Worm (Caenorhabditis elegans) whole organism, L4 larva: Measurements from ENCODE around the gene F31E3.12.

Experiments
- R02D3.7 ChIP-seq: fragments of 150-350 bp; sonication (generic microtip); optimal IDR thresholded peaks from 3 replicates; lab custom pipeline; 2014; ENCODE audit warnings: missing biosample characterization, missing genetic modification characterization
- T26A8.4 ChIP-seq: fragments of 200-800 bp; sonication (Bioruptor generic); IDR thresholded peaks from 2 replicates; pipeline ENCODE4 v1.3.6; 2022; ENCODE audit warnings: missing genetic modification characterization, missing compliant biosample characterization
- Y105C5A.15 ChIP-seq: fragments of 200-800 bp; sonication (Bioruptor generic); IDR thresholded peaks from 2 replicates; pipeline ENCODE4 v1.3.6; 2022; ENCODE audit warnings: missing genetic modification characterization, missing compliant biosample characterization
- Y48G9A.11 ChIP-seq: fragments of 200-800 bp; sonication (Bioruptor generic); IDR thresholded peaks from 2 replicates; pipeline ENCODE4 v1.3.6; 2022; ENCODE audit warnings: missing genetic modification reagents, missing genetic modification characterization, missing compliant biosample characterization
- Y5F2A.4 ChIP-seq: fragments of 200-800 bp; sonication (Bioruptor generic); optimal IDR thresholded peaks from 2 replicates; lab custom pipeline; 2018; ENCODE audit warnings: mild to moderate bottlenecking, missing genetic modification characterization, missing compliant biosample characterization
- ZK546.5 ChIP-seq, 2 experiments: sonication (generic microtip); optimal IDR thresholded peaks; 2 replicates each; lab custom pipeline; 2017; ENCODE audit warnings: missing biosample characterization in 2 of 2, missing genetic modification characterization in 2 of 2
- ama-1 ChIP-seq: fragments of 150-350 bp; optimal IDR thresholded peaks from 2 replicates; lab custom pipeline; 2014; ENCODE audit warnings: inconsistent platforms, mixed read lengths
- attf-4 ChIP-seq: sonication (generic microtip); optimal IDR thresholded peaks from 3 replicates; lab custom pipeline; 2017; ENCODE audit warnings: missing biosample characterization, missing genetic modification characterization
- ceh-28 ChIP-seq: fragments of 150-350 bp; optimal IDR thresholded peaks from 2 replicates; lab custom pipeline; 2014; ENCODE audit warnings: missing biosample characterization, missing genetic modification reagents, missing genetic modification characterization
- ceh-32 ChIP-seq: sonication (generic microtip); optimal IDR thresholded peaks from 2 replicates; lab custom pipeline; 2016; ENCODE audit warnings: mild to moderate bottlenecking, missing genetic modification characterization, missing compliant biosample characterization; ENCODE audit not compliant: poor library complexity
- ceh-44 ChIP-seq: fragments of 200-800 bp; sonication (Bioruptor generic); IDR thresholded peaks from 2 replicates; pipeline ENCODE4 v1.3.6; 2022; ENCODE audit warnings: missing genetic modification reagents, missing genetic modification characterization, missing compliant biosample characterization
- ces-1 ChIP-seq: fragments of 150-350 bp; sonication (generic microtip); optimal IDR thresholded peaks from 4 replicates; lab custom pipeline; 2014; ENCODE audit warnings: missing biosample characterization, missing genetic modification reagents, missing genetic modification characterization
- cey-2 ChIP-seq: sonication (generic microtip); optimal IDR thresholded peaks from 3 replicates; lab custom pipeline; 2017; ENCODE audit warnings: missing genetic modification characterization, mild to moderate bottlenecking, missing compliant biosample characterization, antibody characterized with exemption, borderline replicate concordance; ENCODE audit not compliant: insufficient read depth
- ctbp-1 ChIP-seq: fragments of 200-800 bp; sonication (Bioruptor generic); IDR thresholded peaks from 2 replicates; pipeline ENCODE4 v1.3.6; 2022; ENCODE audit warnings: missing genetic modification reagents, missing genetic modification characterization, missing compliant biosample characterization
- daf-12 ChIP-seq: fragments of 150-350 bp; optimal IDR thresholded peaks from 2 replicates; lab custom pipeline; 2014; ENCODE audit warnings: missing biosample characterization, missing genetic modification reagents, missing genetic modification characterization
- daf-16 ChIP-seq, 3 experiments: sonication (generic microtip); optimal IDR thresholded peaks; 2 replicates each; lab custom pipeline; 2016 to 2017; ENCODE audit warnings: missing genetic modification characterization in 3 of 3, missing genetic modification reagents in 3 of 3, mild to moderate bottlenecking in 2 of 3, missing compliant biosample characterization in 2 of 3, missing biosample characterization in 1 of 3, moderate library complexity in 1 of 3
- duxl-1 ChIP-seq: sonication (generic microtip); optimal IDR thresholded peaks from 2 replicates; lab custom pipeline; 2016; ENCODE audit warnings: mild to moderate bottlenecking, missing genetic modification characterization, moderate library complexity, missing compliant biosample characterization; ENCODE audit not compliant: poor library complexity
- dve-1 ChIP-seq: sonication (generic microtip); optimal IDR thresholded peaks from 2 replicates; lab custom pipeline; 2017; ENCODE audit warnings: antibody characterized with exemption, mild to moderate bottlenecking, missing genetic modification characterization, missing compliant biosample characterization; ENCODE audit not compliant: insufficient read depth
- egl-27 ChIP-seq: sonication (generic microtip); optimal IDR thresholded peaks from 3 replicates; lab custom pipeline; 2017; ENCODE audit warnings: missing biosample characterization, missing genetic modification reagents, missing genetic modification characterization
- fos-1 ChIP-seq: fragments of 150-350 bp; optimal IDR thresholded peaks from 2 replicates; lab custom pipeline; 2014; ENCODE audit warnings: missing biosample characterization, missing genetic modification characterization
- gei-8 ChIP-seq: fragments of 200-800 bp; sonication (Bioruptor generic); optimal IDR thresholded peaks from 2 replicates; lab custom pipeline; 2018; ENCODE audit warnings: mild to moderate bottlenecking, missing genetic modification characterization, missing compliant biosample characterization
- hlh-11 ChIP-seq: fragments of 200-800 bp; sonication (Bioruptor generic); optimal IDR thresholded peaks from 2 replicates; lab custom pipeline; 2018; ENCODE audit warnings: mild to moderate bottlenecking, missing genetic modification characterization, missing compliant biosample characterization
- lim-7 ChIP-seq: fragments of 200-800 bp; sonication (Bioruptor generic); IDR thresholded peaks from 2 replicates; pipeline ENCODE4 v1.3.6; 2022; ENCODE audit warnings: missing genetic modification characterization, missing compliant biosample characterization
- lin-15B ChIP-seq: fragments of 150-350 bp; sonication (generic microtip); optimal IDR thresholded peaks from 3 replicates; lab custom pipeline; 2014; ENCODE audit warnings: missing biosample characterization, missing genetic modification characterization
- lin-29 ChIP-seq: fragments of 200-800 bp; sonication (Bioruptor generic); IDR thresholded peaks from 2 replicates; pipeline ENCODE4 v1.3.6; 2022; ENCODE audit warnings: missing genetic modification reagents, missing genetic modification characterization, missing compliant biosample characterization
- lir-3 ChIP-seq: sonication (generic microtip); optimal IDR thresholded peaks from 2 replicates; lab custom pipeline; 2016; ENCODE audit warnings: mild to moderate bottlenecking, missing genetic modification characterization, missing compliant biosample characterization
- lsy-2 ChIP-seq, 2 experiments: fragments of 150-350 bp in 1 of 2; sonication (generic microtip) in 1 of 2; optimal IDR thresholded peaks; 2 replicates each; lab custom pipeline; 2014 to 2017; ENCODE audit warnings: missing biosample characterization in 2 of 2, missing genetic modification characterization in 2 of 2
- madf-5 ChIP-seq, 2 experiments: fragments of 200-800 bp; sonication (Bioruptor generic); IDR thresholded peaks; 2 replicates each; pipeline ENCODE4 v1.3.6; 2022; ENCODE audit warnings: missing compliant biosample characterization in 2 of 2, missing genetic modification characterization in 2 of 2
- mdl-1 ChIP-seq, 2 experiments: fragments of 150-350 bp in 1 of 2; sonication (generic microtip) in 1 of 2; optimal IDR thresholded peaks; 2 replicates each; lab custom pipeline; 2014 to 2017; ENCODE audit warnings: missing biosample characterization in 2 of 2, missing genetic modification characterization in 2 of 2
- mdt-29 ChIP-seq: fragments of 200-800 bp; sonication (Bioruptor generic); IDR thresholded peaks from 2 replicates; pipeline ENCODE4 v1.3.6; 2022; ENCODE audit warnings: missing genetic modification reagents, missing genetic modification characterization, missing compliant biosample characterization
- mes-2 ChIP-seq: sonication (generic microtip); optimal IDR thresholded peaks from 2 replicates; lab custom pipeline; 2016; ENCODE audit warnings: missing genotype, mild to moderate bottlenecking, missing genetic modification characterization, missing compliant biosample characterization; ENCODE audit not compliant: poor library complexity, severe bottlenecking
- mxl-3 ChIP-seq: fragments of 200-800 bp; sonication (Bioruptor generic); optimal IDR thresholded peaks from 2 replicates; lab custom pipeline; 2018; ENCODE audit warnings: mild to moderate bottlenecking, missing genetic modification characterization, missing compliant biosample characterization
- nhr-10 ChIP-seq: fragments of 150-350 bp; optimal IDR thresholded peaks from 2 replicates; lab custom pipeline; 2014; ENCODE audit warnings: missing biosample characterization, missing genetic modification characterization
- nhr-102 ChIP-seq: sonication (generic microtip); optimal IDR thresholded peaks from 2 replicates; lab custom pipeline; 2016; ENCODE audit warnings: mild to moderate bottlenecking, missing genetic modification characterization, moderate library complexity, missing compliant biosample characterization
- nhr-11 ChIP-seq: fragments of 150-350 bp; optimal IDR thresholded peaks from 2 replicates; lab custom pipeline; 2014; ENCODE audit warnings: missing biosample characterization, missing genetic modification characterization
- nhr-237 ChIP-seq: sonication (generic microtip); optimal IDR thresholded peaks from 2 replicates; lab custom pipeline; 2017; ENCODE audit warnings: missing biosample characterization, missing genetic modification characterization
- nhr-28 ChIP-seq: fragments of 150-350 bp; optimal IDR thresholded peaks from 2 replicates; lab custom pipeline; 2014; ENCODE audit warnings: missing biosample characterization, missing genetic modification characterization
- nhr-6 ChIP-seq: fragments of 150-350 bp; optimal IDR thresholded peaks from 2 replicates; lab custom pipeline; 2014; ENCODE audit warnings: missing biosample characterization, missing genetic modification characterization
- nhr-76 ChIP-seq: fragments of 150-350 bp; optimal IDR thresholded peaks from 2 replicates; lab custom pipeline; 2014; ENCODE audit warnings: missing biosample characterization, missing genetic modification characterization
- pha-4 ChIP-seq, 2 experiments: fragments of 150-350 bp in 1 of 2; fragments of 200-800 bp in 1 of 2; sonication (Bioruptor generic) in 1 of 2; IDR thresholded peaks in 1 of 2; optimal IDR thresholded peaks in 1 of 2; 2 replicates each; pipeline versions ENCODE4 v1.3.6 to Lab custom; 2014 to 2022; ENCODE audit warnings: missing genetic modification characterization in 2 of 2, missing genetic modification reagents in 2 of 2, missing biosample characterization in 1 of 2, missing compliant biosample characterization in 1 of 2
- rbr-2 ChIP-seq: sonication (generic microtip); optimal IDR thresholded peaks from 2 replicates; lab custom pipeline; 2016; ENCODE audit warnings: missing genotype, missing genetic modification characterization, missing compliant biosample characterization
- set-16 ChIP-seq: fragments of 200-800 bp; sonication (Bioruptor generic); IDR thresholded peaks from 2 replicates; pipeline ENCODE4 v1.3.6; 2022; ENCODE audit warnings: missing genetic modification reagents, missing genetic modification characterization, missing compliant biosample characterization
- spr-1 ChIP-seq: sonication (generic microtip); optimal IDR thresholded peaks from 2 replicates; lab custom pipeline; 2016; ENCODE audit warnings: mild to moderate bottlenecking, missing genetic modification characterization, missing compliant biosample characterization
- spr-3 ChIP-seq: fragments of 200-800 bp; sonication (Bioruptor generic); optimal IDR thresholded peaks from 2 replicates; lab custom pipeline; 2018; ENCODE audit warnings: mild to moderate bottlenecking, missing genetic modification characterization, missing compliant biosample characterization
- tag-97 ChIP-seq: fragments of 200-800 bp; sonication (Bioruptor generic); IDR thresholded peaks from 2 replicates; pipeline ENCODE4 v1.3.6; 2022; ENCODE audit warnings: missing genetic modification characterization, missing compliant biosample characterization
- tra-1 ChIP-seq: fragments of 200-800 bp; sonication (Bioruptor generic); IDR thresholded peaks from 2 replicates; pipeline ENCODE4 v1.3.6; 2022; ENCODE audit warnings: missing genetic modification reagents, missing genetic modification characterization, missing compliant biosample characterization
- vab-7 ChIP-seq: fragments of 200-800 bp; sonication (Bioruptor generic); IDR thresholded peaks from 2 replicates; pipeline ENCODE4 v1.3.6; 2022; ENCODE audit warnings: missing genetic modification reagents, missing genetic modification characterization, missing compliant biosample characterization
- zag-1 ChIP-seq: fragments of 150-350 bp; optimal IDR thresholded peaks from 2 replicates; lab custom pipeline; 2014; ENCODE audit warnings: missing biosample characterization, missing genetic modification characterization
- zip-2 ChIP-seq: fragments of 150-350 bp; optimal IDR thresholded peaks from 2 replicates; lab custom pipeline; 2014; ENCODE audit warnings: missing biosample characterization, missing genetic modification characterization

The F31E3.12 gene

ce11 chrIII:6945747-6946146 is 23.4 kb upstream of the F31E3.12 start, which contains the start of gene abu-13:
abu-13 (minus strand) TSS chrIII:6945898.
- TF ChIP-seq madf-5 (GFP tag; IDR thresholded peaks at IDR 0.05; lab: Robert Waterston, UW) (no peak), mdl-1 (tag; optimal IDR thresholded peaks at IDR 0.05; lab: Kevin White, UChicago) (peak in 1 of 2 experiments; percentile 10), hlh-11 (tag; lab: Kevin White, UChicago) (peak; percentile 7), ZK546.5 (tag; optimal IDR thresholded peaks at IDR 0.05; lab: Kevin White, UChicago) (no peak), ama-1 (lab: Kevin White, UChicago) (no peak), ces-1 (GFP tag; lab: Kevin White, UChicago) (no peak), nhr-28 (tag; lab: Kevin White, UChicago) (peak; percentile 19), pha-4 (GFP tag; IDR thresholded peaks at IDR 0.05; lab: Robert Waterston, UW) (no peak), pha-4 (tag; optimal IDR thresholded peaks at IDR 0.05; lab: Kevin White, UChicago) (no peak)

ce11 chrIII:6946382-6946781 is 22.8 kb upstream of the F31E3.12 start, which contains the start of gene let-711:
let-711 (plus strand) TSS chrIII:6946718.
- no peak for TF ChIP-seq Y105C5A.15
- TF ChIP-seq lsy-2 (tag; optimal IDR thresholded peaks at IDR 0.05; lab: Kevin White, UChicago) = peak in 1 of 2 experiments; percentile 27
- TF ChIP-seq daf-12 (tag; lab: Kevin White, UChicago) = no peak
- no peak for TF ChIP-seq nhr-76 (tag; lab: Kevin White, UChicago)
- TF ChIP-seq nhr-237 = no peak
- TF ChIP-seq duxl-1 (tag; lab: Kevin White, UChicago) = no peak
- no peak for TF ChIP-seq rbr-2 (tag; lab: Kevin White, UChicago)
- TF ChIP-seq nhr-6 (tag; lab: Kevin White, UChicago) = no peak
- TF ChIP-seq attf-4 = no peak
- no peak for TF ChIP-seq ceh-28 (tag; lab: Kevin White, UChicago)
- TF ChIP-seq cey-2 (tag; lab: Kevin White, UChicago) = no peak
- TF ChIP-seq tag-97 (GFP tag; lab: Robert Waterston, UW) = no peak
- TF ChIP-seq lin-29 (GFP tag; lab: Robert Waterston, UW) = no peak
- TF ChIP-seq spr-1 (tag; lab: Kevin White, UChicago) = no peak
- TF ChIP-seq nhr-10 (tag; lab: Kevin White, UChicago) = no peak
- TF ChIP-seq set-16 = no peak
- no peak for TF ChIP-seq lin-15B (tag; lab: Kevin White, UChicago)
- no peak for TF ChIP-seq ceh-44 (GFP tag; lab: Robert Waterston, UW)
- peak; percentile 97 for TF ChIP-seq Y48G9A.11 (GFP tag; lab: Robert Waterston, UW)
- no peak for TF ChIP-seq gei-8 (GFP tag; lab: Kevin White, UChicago)
- peak; percentile 28 for TF ChIP-seq mes-2 (tag; lab: Kevin White, UChicago)
- TF ChIP-seq lir-3 = no peak
- TF ChIP-seq mdt-29 (GFP tag; lab: Robert Waterston, UW) = no peak
- TF ChIP-seq dve-1 = no peak
- TF ChIP-seq T26A8.4 = no peak
- TF ChIP-seq tra-1 (GFP tag; lab: Robert Waterston, UW) = no peak
- no peak for TF ChIP-seq lim-7 (GFP tag; lab: Robert Waterston, UW)
- no peak for TF ChIP-seq ctbp-1 (GFP tag; lab: Robert Waterston, UW)
- TF ChIP-seq zip-2 = no peak
- TF ChIP-seq R02D3.7 (tag; lab: Kevin White, UChicago) = no peak
- no peak for TF ChIP-seq daf-16 (GFP tag; optimal IDR thresholded peaks at IDR 0.05; lab: Kevin White, UChicago)
- TF ChIP-seq daf-16 (tag; optimal IDR thresholded peaks at IDR 0.05; lab: Kevin White, UChicago) = peak; percentile 18
- TF ChIP-seq nhr-102 = no peak
- no peak for TF ChIP-seq mxl-3 (GFP tag; lab: Kevin White, UChicago)
- TF ChIP-seq ceh-32 (tag; lab: Kevin White, UChicago) = no peak
- TF ChIP-seq nhr-11 (tag; lab: Kevin White, UChicago) = no peak
- TF ChIP-seq egl-27 (tag; lab: Kevin White, UChicago) = no peak
- TF ChIP-seq hlh-11 (tag; lab: Kevin White, UChicago) = no peak
- TF ChIP-seq fos-1 (tag; lab: Kevin White, UChicago) = no peak
- TF ChIP-seq spr-3 (GFP tag; lab: Kevin White, UChicago) = no peak
- TF ChIP-seq vab-7 (GFP tag; lab: Robert Waterston, UW) = no peak
- no peak for TF ChIP-seq ama-1 (lab: Kevin White, UChicago)
- no peak for TF ChIP-seq zag-1 (tag; lab: Kevin White, UChicago)
- TF ChIP-seq Y5F2A.4 (GFP tag; lab: Kevin White, UChicago) = no peak
